Worm (Caenorhabditis elegans) whole organism, L1 larva: ENCODE data around the gene erg-28.

Experiments used
- C04F5.9 ChIP-seq: sonication (generic microtip); optimal IDR thresholded peaks from 2 replicates; lab custom pipeline; 2016; ENCODE audit warnings: missing genetic modification characterization, missing compliant biosample characterization
- C16A3.4 ChIP-seq: fragments of 150-350 bp; optimal IDR thresholded peaks from 2 replicates; lab custom pipeline; 2014; ENCODE audit warnings: missing biosample characterization, missing genetic modification characterization
- C34B4.2 ChIP-seq: sonication (generic microtip); optimal IDR thresholded peaks from 2 replicates; lab custom pipeline; 2017; ENCODE audit warnings: mild to moderate bottlenecking, missing genetic modification characterization, missing compliant biosample characterization
- F16B12.6 ChIP-seq: fragments of 150-350 bp; optimal IDR thresholded peaks from 2 replicates; lab custom pipeline; 2014; ENCODE audit warnings: missing biosample characterization, missing genetic modification characterization
- aly-2 ChIP-seq: fragments of 150-350 bp; optimal IDR thresholded peaks from 2 replicates; lab custom pipeline; 2014; ENCODE audit warnings: missing biosample characterization, missing genetic modification characterization
- ceh-63 ChIP-seq: fragments of 200-800 bp; sonication (Bioruptor generic); optimal IDR thresholded peaks from 2 replicates; lab custom pipeline; 2018; ENCODE audit warnings: mild to moderate bottlenecking, missing genetic modification characterization, missing compliant biosample characterization
- ceh-8 ChIP-seq: fragments of 200-800 bp; sonication (Bioruptor generic); optimal IDR thresholded peaks from 2 replicates; lab custom pipeline; 2018; ENCODE audit warnings: mild to moderate bottlenecking, missing genetic modification characterization, moderate library complexity, missing compliant biosample characterization
- ceh-88 ChIP-seq: fragments of 200-800 bp; sonication (Bioruptor generic); IDR thresholded peaks from 2 replicates; pipeline ENCODE4 v1.3.6; 2022; ENCODE audit warnings: missing genetic modification characterization, missing compliant biosample characterization
- dpl-1 ChIP-seq, 3 experiments: fragments of 150-350 bp in 2 of 3; sonication (generic microtip) in 1 of 3; optimal IDR thresholded peaks; 2 replicates each; lab custom pipeline; 2014 to 2017; ENCODE audit warnings: missing biosample characterization in 3 of 3, missing genetic modification characterization in 3 of 3, missing genetic modification reagents in 3 of 3
- dsc-1 ChIP-seq: sonication (generic microtip); optimal IDR thresholded peaks from 2 replicates; lab custom pipeline; 2016; ENCODE audit warnings: mild to moderate bottlenecking, missing genetic modification characterization, missing compliant biosample characterization
- efl-1 ChIP-seq, 4 experiments: fragments of 150-350 bp; optimal IDR thresholded peaks in 3 of 4; peaks in 1 of 4; 1 replicate in 1 of 4; 2 replicates in 3 of 4; lab custom pipeline; 2014; ENCODE audit warnings: missing biosample characterization in 2 of 4, missing genetic modification characterization in 2 of 4, missing genetic modification reagents in 2 of 4
- egl-27 ChIP-seq, 2 experiments: fragments of 150-350 bp in 1 of 2; sonication (generic microtip); optimal IDR thresholded peaks; 3 replicates each; lab custom pipeline; 2017 to 2018; ENCODE audit warnings: missing biosample characterization in 2 of 2, missing genetic modification characterization in 2 of 2, missing genetic modification reagents in 2 of 2
- elt-2 ChIP-seq: sonication (generic microtip); optimal IDR thresholded peaks from 2 replicates; lab custom pipeline; 2016; ENCODE audit warnings: missing genetic modification characterization, mild to moderate bottlenecking, inconsistent platforms, missing compliant biosample characterization, missing genetic modification reagents
- fkh-10 ChIP-seq: sonication (generic microtip); optimal IDR thresholded peaks from 2 replicates; lab custom pipeline; 2017; ENCODE audit warnings: missing biosample characterization, missing genetic modification reagents, missing genetic modification characterization
- fkh-4 ChIP-seq: sonication (generic microtip); optimal IDR thresholded peaks from 2 replicates; lab custom pipeline; 2016; ENCODE audit warnings: missing compliant biosample characterization, missing genetic modification characterization, borderline replicate concordance
- fkh-8 ChIP-seq: sonication (generic microtip); optimal IDR thresholded peaks from 2 replicates; lab custom pipeline; 2016; ENCODE audit warnings: mild to moderate bottlenecking, missing genetic modification characterization, missing compliant biosample characterization
- grh-1 ChIP-seq: fragments of 200-800 bp; sonication (Bioruptor generic); IDR thresholded peaks from 2 replicates; pipeline ENCODE4 v1.3.6; 2022; ENCODE audit warnings: missing genetic modification reagents, missing genetic modification characterization, missing compliant biosample characterization
- hlh-4 ChIP-seq: sonication (generic microtip); optimal IDR thresholded peaks from 2 replicates; lab custom pipeline; 2016; ENCODE audit warnings: mild to moderate bottlenecking, missing genetic modification characterization, missing compliant biosample characterization
- hpl-2 ChIP-seq: fragments of 150-350 bp; optimal IDR thresholded peaks from 2 replicates; lab custom pipeline; 2014; ENCODE audit warnings: missing biosample characterization, missing genetic modification reagents, missing genetic modification characterization
- irx-1 ChIP-seq: sonication (generic microtip); optimal IDR thresholded peaks from 2 replicates; lab custom pipeline; 2016; ENCODE audit warnings: missing genetic modification characterization, missing compliant biosample characterization
- lin-14 ChIP-seq: fragments of 200-800 bp; sonication (Bioruptor generic); optimal IDR thresholded peaks from 2 replicates; lab custom pipeline; 2018; ENCODE audit warnings: mild to moderate bottlenecking, missing genetic modification characterization, moderate library complexity, missing compliant biosample characterization
- lin-39 ChIP-seq: fragments of 150-350 bp; optimal IDR thresholded peaks from 2 replicates; lab custom pipeline; 2014; ENCODE audit warnings: missing biosample characterization, missing genetic modification reagents, missing genetic modification characterization
- lsy-2 ChIP-seq, 2 experiments: fragments of 150-350 bp; optimal IDR thresholded peaks; 2 replicates each; lab custom pipeline; 2014; ENCODE audit warnings: missing biosample characterization in 2 of 2, missing genetic modification characterization in 2 of 2
- mab-9 ChIP-seq: fragments of 200-800 bp; sonication (Bioruptor generic); IDR thresholded peaks from 2 replicates; pipeline ENCODE4 v1.3.6; 2022; ENCODE audit warnings: missing genetic modification reagents, missing genetic modification characterization, missing compliant biosample characterization
- mdl-1 ChIP-seq, 2 experiments: fragments of 150-350 bp; optimal IDR thresholded peaks; 2 replicates each; lab custom pipeline; 2014 to 2017; ENCODE audit warnings: missing biosample characterization in 2 of 2, missing genetic modification characterization in 2 of 2, inconsistent platforms in 1 of 2
- mef-2 ChIP-seq: fragments of 150-350 bp; optimal IDR thresholded peaks from 2 replicates; lab custom pipeline; 2014; ENCODE audit warnings: missing biosample characterization, missing genetic modification characterization
- mep-1 ChIP-seq: fragments of 150-350 bp; optimal IDR thresholded peaks from 2 replicates; lab custom pipeline; 2014; ENCODE audit warnings: missing biosample characterization, missing genetic modification characterization
- nhr-11 ChIP-seq: fragments of 150-350 bp; optimal IDR thresholded peaks from 2 replicates; lab custom pipeline; 2014; ENCODE audit warnings: missing biosample characterization, missing genetic modification characterization
- nhr-12 ChIP-seq: sonication (generic microtip); optimal IDR thresholded peaks from 2 replicates; lab custom pipeline; 2017; ENCODE audit warnings: missing biosample characterization, missing genetic modification characterization
- nhr-19 ChIP-seq: fragments of 200-800 bp; sonication (Bioruptor generic); conservative IDR thresholded peaks from 2 replicates; pipeline ENCODE4 v1.3.6; 2022; ENCODE audit warnings: missing genetic modification characterization, missing compliant biosample characterization
- nhr-237 ChIP-seq: fragments of 150-350 bp; optimal IDR thresholded peaks from 2 replicates; lab custom pipeline; 2014; ENCODE audit warnings: missing biosample characterization, missing genetic modification characterization
- nhr-47 ChIP-seq: sonication (generic microtip); optimal IDR thresholded peaks from 2 replicates; lab custom pipeline; 2016; ENCODE audit warnings: mild to moderate bottlenecking, missing genetic modification characterization, moderate library complexity, missing compliant biosample characterization
- nhr-76 ChIP-seq: sonication (generic microtip); optimal IDR thresholded peaks from 2 replicates; lab custom pipeline; 2017; ENCODE audit warnings: missing biosample characterization, missing genetic modification characterization
- nhr-84 ChIP-seq: sonication (generic microtip); optimal IDR thresholded peaks from 2 replicates; lab custom pipeline; 2017; ENCODE audit warnings: missing biosample characterization, missing genetic modification characterization
- nhr-85 ChIP-seq: sonication (generic microtip); peaks from one replicate; lab custom pipeline; 2016; ENCODE audit warnings: missing genetic modification characterization, inconsistent platforms, missing compliant biosample characterization
- pag-3 ChIP-seq: sonication (generic microtip); optimal IDR thresholded peaks from 2 replicates; lab custom pipeline; 2017; ENCODE audit warnings: missing genetic modification characterization, mild to moderate bottlenecking, missing compliant biosample characterization, antibody characterized with exemption, borderline replicate concordance; ENCODE audit not compliant: insufficient read depth
- pqm-1 ChIP-seq: sonication (generic microtip); optimal IDR thresholded peaks from 3 replicates; lab custom pipeline; 2017; ENCODE audit warnings: missing biosample characterization, missing genetic modification characterization
- rnt-1 ChIP-seq: sonication (generic microtip); optimal IDR thresholded peaks from 2 replicates; lab custom pipeline; 2016; ENCODE audit warnings: mild to moderate bottlenecking, missing genetic modification characterization, moderate library complexity, missing compliant biosample characterization
- sptf-1 ChIP-seq: fragments of 150-350 bp; optimal IDR thresholded peaks from 2 replicates; lab custom pipeline; 2014; ENCODE audit warnings: missing biosample characterization, missing genetic modification characterization
- sup-37 ChIP-seq: fragments of 200-800 bp; sonication (Bioruptor generic); optimal IDR thresholded peaks from 2 replicates; lab custom pipeline; 2018; ENCODE audit warnings: mild to moderate bottlenecking, missing genetic modification characterization, missing compliant biosample characterization
- swsn-7 ChIP-seq: sonication (generic microtip); optimal IDR thresholded peaks from 2 replicates; lab custom pipeline; 2016; ENCODE audit warnings: missing genetic modification characterization, missing compliant biosample characterization
- tbx-2 ChIP-seq: sonication (generic microtip); optimal IDR thresholded peaks from 2 replicates; lab custom pipeline; 2016; ENCODE audit warnings: missing genetic modification characterization, missing compliant biosample characterization
- tlp-1 ChIP-seq: fragments of 150-350 bp; optimal IDR thresholded peaks from 2 replicates; lab custom pipeline; 2014; ENCODE audit warnings: missing biosample characterization, missing genetic modification characterization
- unc-130 ChIP-seq: fragments of 150-350 bp; optimal IDR thresholded peaks from 2 replicates; lab custom pipeline; 2017; ENCODE audit warnings: missing biosample characterization, missing genetic modification characterization, inconsistent platforms
- unc-86 ChIP-seq: sonication (generic microtip); optimal IDR thresholded peaks from 2 replicates; lab custom pipeline; 2016; ENCODE audit warnings: missing genetic modification characterization, missing compliant biosample characterization
- unc-98 ChIP-seq: fragments of 200-800 bp; sonication (Bioruptor generic); IDR thresholded peaks from 2 replicates; pipeline ENCODE4 v1.3.6; 2022; ENCODE audit warnings: missing genetic modification characterization, missing compliant biosample characterization
- vab-15 ChIP-seq: sonication (generic microtip); optimal IDR thresholded peaks from 2 replicates; lab custom pipeline; 2017; ENCODE audit warnings: missing genotype, mild to moderate bottlenecking, missing genetic modification characterization, missing compliant biosample characterization
- zip-4 ChIP-seq: fragments of 200-800 bp; sonication (Bioruptor generic); optimal IDR thresholded peaks from 2 replicates; lab custom pipeline; 2018; ENCODE audit warnings: mild to moderate bottlenecking, missing genetic modification characterization, moderate library complexity, missing compliant biosample characterization
- ztf-11 ChIP-seq, 2 experiments: sonication (generic microtip); optimal IDR thresholded peaks; 2 replicates each; lab custom pipeline; 2016 to 2017; ENCODE audit warnings: missing genetic modification characterization in 2 of 2, missing biosample characterization in 1 of 2, missing compliant biosample characterization in 1 of 2
- ztf-4 ChIP-seq: fragments of 150-350 bp; optimal IDR thresholded peaks from 2 replicates; lab custom pipeline; 2014; ENCODE audit warnings: missing biosample characterization, missing genetic modification characterization

Gene erg-28

ce11 chrV:12634746-12635145 lies 27.5 kb downstream of the erg-28 start:
- no peak for TF ChIP-seq unc-98 (GFP tag; lab: Robert Waterston, UW)
- no peak for TF ChIP-seq grh-1 (GFP tag; lab: Robert Waterston, UW)
- TF ChIP-seq rnt-1: peak; percentile 20
- no peak for TF ChIP-seq efl-1 (optimal IDR thresholded peaks at IDR 0.05; lab: Kevin White, UChicago)
- TF ChIP-seq efl-1 (GFP tag; optimal IDR thresholded peaks at IDR 0.05 in 1 of 2; lab: Kevin White, UChicago): peak in 1 of 2 experiments; percentile 80
- peak; percentile 49 for TF ChIP-seq nhr-19 (GFP tag; lab: Robert Waterston, UW)

- TF ChIP-seq mep-1 (tag; lab: Kevin White, UChicago) (peak; percentile 81), lsy-2 (tag; optimal IDR thresholded peaks at IDR 0.05; lab: Kevin White, UChicago) (peak; percentile 66 to 69), hpl-2 (no peak), unc-86 (no peak), mef-2 (no peak), rnt-1 (no peak), ceh-8 (no peak), fkh-10 (GFP tag; lab: Kevin White, UChicago) (no peak), dsc-1 (tag; lab: Kevin White, UChicago) (no peak), ztf-4 (tag; lab: Kevin White, UChicago) (no peak), aly-2 (tag; lab: Kevin White, UChicago) (no peak), F16B12.6 (tag; lab: Kevin White, UChicago) (no peak), vab-15 (tag; lab: Kevin White, UChicago) (no peak), ztf-11 (tag; optimal IDR thresholded peaks at IDR 0.05; lab: Kevin White, UChicago) (no peak), C16A3.4 (tag; lab: Kevin White, UChicago) (peak; percentile 59), nhr-47 (peak; percentile 60), hlh-4 (no peak), unc-130 (tag; lab: Kevin White, UChicago) (peak; percentile 88), nhr-11 (tag; lab: Kevin White, UChicago) (no peak), irx-1 (tag; lab: Kevin White, UChicago) (peak; percentile 57), fkh-8 (tag; lab: Kevin White, UChicago) (no peak), nhr-85 (tag; lab: Kevin White, UChicago) (peak; percentile 98), zip-4 (no peak), sup-37 (no peak), ceh-88 (GFP tag; lab: Robert Waterston, UW) (no peak), ceh-63 (GFP tag; lab: Kevin White, UChicago) (no peak), lin-14 (GFP tag; lab: Kevin White, UChicago) (peak; percentile 90), efl-1 (optimal IDR thresholded peaks at IDR 0.05; lab: Kevin White, UChicago) (peak in 1 of 2 experiments; percentile 35), efl-1 (GFP tag; optimal IDR thresholded peaks at IDR 0.05 in 1 of 2; lab: Kevin White, UChicago) (peak; percentile 20 to 92), nhr-237 (tag; lab: Kevin White, UChicago) (no peak), mab-9 (GFP tag; lab: Robert Waterston, UW) (no peak), pag-3 (tag; lab: Kevin White, UChicago) (no peak), C04F5.9 (tag; lab: Kevin White, UChicago) (no peak), elt-2 (tag; lab: Kevin White, UChicago) (peak; percentile 66), nhr-84 (tag; lab: Kevin White, UChicago) (no peak), fkh-4 (tag; lab: Kevin White, UChicago) (no peak), nhr-19 (GFP tag; lab: Robert Waterston, UW) (peak; percentile 79), sptf-1 (tag; lab: Kevin White, UChicago) (no peak), lin-39 (tag; lab: Kevin White, UChicago) (no peak), pqm-1 (tag; lab: Kevin White, UChicago) (no peak), tlp-1 (tag; lab: Kevin White, UChicago) (no peak), tbx-2 (tag; lab: Kevin White, UChicago) (peak; percentile 65), nhr-12 (tag; lab: Kevin White, UChicago) (no peak), unc-98 (GFP tag; lab: Robert Waterston, UW) (no peak), nhr-76 (no peak), C34B4.2 (tag; lab: Kevin White, UChicago) (no peak), swsn-7 (tag; lab: Kevin White, UChicago) (peak; percentile 20), egl-27 (tag; optimal IDR thresholded peaks at IDR 0.05; lab: Kevin White, UChicago) (no peak), mdl-1 (tag; optimal IDR thresholded peaks at IDR 0.05; lab: Kevin White, UChicago) (peak in 1 of 2 experiments; percentile 91), dpl-1 (GFP tag; optimal IDR thresholded peaks at IDR 0.05; lab: Kevin White, UChicago) (peak; percentile 31 to 51 (median 49))
These were observed 28.0 kb downstream of the erg-28 start for ce11 chrV:12635218-12635617.
